Worm (Caenorhabditis elegans): ENCODE measurements around the gene F25E5.8.

Gene F25E5.8

ce11 chrV:7454236-7454635 is 18.5 kb downstream of the F25E5.8 start, which contains the start of gene try-8:
try-8 (minus strand) TSS chrV:7454336.
- TF ChIP-seq ztf-23 (GFP tag; IDR thresholded peaks at IDR 0.05) (no peak), cog-1 (tag; optimal IDR thresholded peaks at IDR 0.05) (no peak), T22C8.4 (GFP tag; IDR thresholded peaks at IDR 0.05) (no peak), tab-1 (GFP tag; IDR thresholded peaks at IDR 0.05) (no peak), ztf-29 (GFP tag; IDR thresholded peaks at IDR 0.05) (no peak), med-1 (GFP tag; optimal IDR thresholded peaks at IDR 0.05; ENCODE audit: insufficient read depth) (no peak), ref-1 (GFP tag; conservative IDR thresholded peaks at IDR 0.05) (no peak), klf-2 (GFP tag; conservative IDR thresholded peaks at IDR 0.05) (no peak), flt-1 (GFP tag; IDR thresholded peaks at IDR 0.05) (no peak)

ce11 chrV:7455008-7455407 is 19.3 kb downstream of the F25E5.8 start, which contains the start of gene F25E5.2:
F25E5.2 (plus strand) TSS chrV:7455308.
- TF ChIP-seq ztf-23 (GFP tag; IDR thresholded peaks at IDR 0.05) (no peak), tab-1 (GFP tag; IDR thresholded peaks at IDR 0.05) (no peak), cog-1 (tag; optimal IDR thresholded peaks at IDR 0.05) (no peak)

ce11 chrV:7460898-7461297 is 25.2 kb downstream of the F25E5.8 start, which contains the start of gene srh-92:
srh-92 (minus strand) TSS chrV:7460998.
- TF ChIP-seq ztf-29 (GFP tag; IDR thresholded peaks at IDR 0.05) (no peak), T22C8.4 (GFP tag; IDR thresholded peaks at IDR 0.05) (no peak), cog-1 (tag; optimal IDR thresholded peaks at IDR 0.05) (no peak), flt-1 (GFP tag; IDR thresholded peaks at IDR 0.05) (no peak), klf-2 (GFP tag; conservative IDR thresholded peaks at IDR 0.05) (no peak), ref-1 (GFP tag; conservative IDR thresholded peaks at IDR 0.05) (no peak), tab-1 (GFP tag; IDR thresholded peaks at IDR 0.05) (no peak), med-1 (GFP tag; optimal IDR thresholded peaks at IDR 0.05; ENCODE audit: insufficient read depth) (no peak), ztf-23 (GFP tag; IDR thresholded peaks at IDR 0.05) (no peak)

- no peak for TF ChIP-seq tab-1 (GFP tag; IDR thresholded peaks at IDR 0.05)
- no peak for TF ChIP-seq flt-1 (GFP tag; IDR thresholded peaks at IDR 0.05)
- no peak for TF ChIP-seq klf-2 (GFP tag; conservative IDR thresholded peaks at IDR 0.05)
- no peak for TF ChIP-seq ztf-29 (GFP tag; IDR thresholded peaks at IDR 0.05)
- TF ChIP-seq ref-1 (GFP tag; conservative IDR thresholded peaks at IDR 0.05): no peak
- no peak for TF ChIP-seq med-1 (GFP tag; optimal IDR thresholded peaks at IDR 0.05; ENCODE audit: insufficient read depth)
- no peak for TF ChIP-seq T22C8.4 (GFP tag; IDR thresholded peaks at IDR 0.05)
- TF ChIP-seq ztf-23 (GFP tag; IDR thresholded peaks at IDR 0.05): no peak
- TF ChIP-seq cog-1 (tag; optimal IDR thresholded peaks at IDR 0.05): no peak
Measured at ce11 chrV:7464696-7465095, 29.0 kb downstream of the F25E5.8 start, which contains the start of gene srh-89. srh-89 (minus strand) TSS chrV:7464796.

- TF ChIP-seq ztf-23 (GFP tag; IDR thresholded peaks at IDR 0.05): 0 out of 2 replicates have a peak, but pooled peaks have one; percentile 57
- TF ChIP-seq ref-1 (GFP tag; conservative IDR thresholded peaks at IDR 0.05): no peak
- TF ChIP-seq cog-1 (tag; optimal IDR thresholded peaks at IDR 0.05): peak; percentile 27
Measured at ce11 chrV:7465509-7465908, 29.8 kb downstream of the F25E5.8 start, which contains the start of gene F25E5.1. F25E5.1 (plus strand) TSS chrV:7465884.

- no peak for TF ChIP-seq cog-1 (tag; optimal IDR thresholded peaks at IDR 0.05)
- TF ChIP-seq flt-1 (GFP tag; IDR thresholded peaks at IDR 0.05): no peak
- TF ChIP-seq tab-1 (GFP tag; IDR thresholded peaks at IDR 0.05): no peak
Measured at ce11 chrV:7472815-7473214, 37.1 kb downstream of the F25E5.8 start, which contains the start of gene str-28. str-28 (minus strand) TSS chrV:7472915.

ce11 chrV:7476766-7477165 is 41.0 kb downstream of the F25E5.8 start, which contains the start of gene srh-125:
srh-125 (minus strand) TSS chrV:7476866.
- TF ChIP-seq cog-1 (tag; optimal IDR thresholded peaks at IDR 0.05): no peak
- TF ChIP-seq ztf-29 (GFP tag; IDR thresholded peaks at IDR 0.05): no peak
- TF ChIP-seq med-1 (GFP tag; optimal IDR thresholded peaks at IDR 0.05; ENCODE audit: insufficient read depth): no peak
- no peak for TF ChIP-seq ref-1 (GFP tag; conservative IDR thresholded peaks at IDR 0.05)
- no peak for TF ChIP-seq tab-1 (GFP tag; IDR thresholded peaks at IDR 0.05)
- no peak for TF ChIP-seq flt-1 (GFP tag; IDR thresholded peaks at IDR 0.05)
- TF ChIP-seq T22C8.4 (GFP tag; IDR thresholded peaks at IDR 0.05): no peak
- no peak for TF ChIP-seq ztf-23 (GFP tag; IDR thresholded peaks at IDR 0.05)
- no peak for TF ChIP-seq klf-2 (GFP tag; conservative IDR thresholded peaks at IDR 0.05)

ce11 chrV:7478404-7478803 is 42.7 kb downstream of the F25E5.8 start, which contains the start of gene str-190:
str-190 (minus strand) TSS chrV:7478504.
- TF ChIP-seq T22C8.4 (GFP tag; IDR thresholded peaks at IDR 0.05) (no peak), klf-2 (GFP tag; conservative IDR thresholded peaks at IDR 0.05) (no peak), cog-1 (tag; optimal IDR thresholded peaks at IDR 0.05) (no peak), med-1 (GFP tag; optimal IDR thresholded peaks at IDR 0.05; ENCODE audit: insufficient read depth) (no peak), ref-1 (GFP tag; conservative IDR thresholded peaks at IDR 0.05) (no peak), flt-1 (GFP tag; IDR thresholded peaks at IDR 0.05) (no peak), ztf-29 (GFP tag; IDR thresholded peaks at IDR 0.05) (no peak), tab-1 (GFP tag; IDR thresholded peaks at IDR 0.05) (no peak), ztf-23 (GFP tag; IDR thresholded peaks at IDR 0.05) (no peak)

- TF ChIP-seq flt-1 (GFP tag; IDR thresholded peaks at IDR 0.05): no peak
- TF ChIP-seq ztf-23 (GFP tag; IDR thresholded peaks at IDR 0.05): no peak
- no peak for TF ChIP-seq cog-1 (tag; optimal IDR thresholded peaks at IDR 0.05)
- no peak for TF ChIP-seq tab-1 (GFP tag; IDR thresholded peaks at IDR 0.05)
- TF ChIP-seq ztf-29 (GFP tag; IDR thresholded peaks at IDR 0.05): no peak
- no peak for TF ChIP-seq med-1 (GFP tag; optimal IDR thresholded peaks at IDR 0.05; ENCODE audit: insufficient read depth)
- no peak for TF ChIP-seq klf-2 (GFP tag; conservative IDR thresholded peaks at IDR 0.05)
- no peak for TF ChIP-seq ref-1 (GFP tag; conservative IDR thresholded peaks at IDR 0.05)
- TF ChIP-seq T22C8.4 (GFP tag; IDR thresholded peaks at IDR 0.05): no peak
Measured at ce11 chrV:7480949-7481348, 45.2 kb downstream of the F25E5.8 start, which contains the start of gene C18B10.6. C18B10.6 (minus strand) TSS chrV:7481049.

- TF ChIP-seq cog-1 (tag; optimal IDR thresholded peaks at IDR 0.05) (no peak), flt-1 (GFP tag; IDR thresholded peaks at IDR 0.05) (no peak)
Measured at ce11 chrV:7485000-7485399, 49.3 kb downstream of the F25E5.8 start, which contains the start of gene srbc-8. srbc-8 (minus strand) TSS chrV:7485100.

All from whole organism, midembryonic.